Fruit fly (Drosophila melanogaster) whole organism, embryonic: Measurements from ENCODE around the gene sit.

Experiments
- Atf3 ChIP-seq: fragments of 200-800 bp; sonication (Bioruptor generic); optimal IDR thresholded peaks from 3 replicates; lab custom pipeline; 2016; ENCODE audit warnings: missing biosample characterization, missing genetic modification characterization
- Awh ChIP-seq: fragments of 200-800 bp; sonication (Bioruptor generic); IDR thresholded peaks from 2 replicates; pipeline ENCODE4, ENCODE4 v1.3.6; 2022; ENCODE audit warnings: missing biosample characterization, missing genetic modification characterization
- CG10959 ChIP-seq: fragments of 200-800 bp; sonication (Bioruptor generic); IDR thresholded peaks from 2 replicates; pipeline ENCODE4 v1.3.6; 2022; ENCODE audit warnings: missing biosample characterization, missing genetic modification characterization
- CG11695 ChIP-seq: fragments of 200-800 bp; sonication (Bioruptor generic); IDR thresholded peaks from 3 replicates; pipeline ENCODE4 v1.3.6; 2022; ENCODE audit warnings: missing biosample characterization, missing genetic modification characterization
- CG12236 ChIP-seq: fragments of 200-800 bp; sonication (Bioruptor generic); optimal IDR thresholded peaks from 2 replicates; lab custom pipeline; 2016; ENCODE audit warnings: missing biosample characterization, missing genetic modification characterization
- CG13123 ChIP-seq: fragments of 200-800 bp; sonication (Bioruptor generic); optimal IDR thresholded peaks from 2 replicates; lab custom pipeline; 2016; ENCODE audit warnings: missing biosample characterization, missing genetic modification characterization
- CG13287 ChIP-seq: fragments of 200-800 bp; sonication (Bioruptor generic); IDR thresholded peaks from 2 replicates; pipeline ENCODE4 v1.3.6; 2022; ENCODE audit warnings: missing biosample characterization, missing genetic modification characterization; ENCODE audit not compliant: partially characterized antibody
- CG17361 ChIP-seq: fragments of 200-800 bp; sonication (Bioruptor generic); IDR thresholded peaks from 3 replicates; pipeline ENCODE4 v1.3.6; 2022; ENCODE audit warnings: missing biosample characterization, missing genetic modification characterization
- CG17829 ChIP-seq: fragments of 200-800 bp; optimal IDR thresholded peaks from 2 replicates; lab custom pipeline; 2019; ENCODE audit warnings: missing biosample characterization, mild to moderate bottlenecking, missing genetic modification characterization, moderate library complexity
- CG33213 ChIP-seq: fragments of 200-800 bp; sonication (Bioruptor generic); optimal IDR thresholded peaks from 3 replicates; lab custom pipeline; 2016; ENCODE audit warnings: missing biosample characterization, missing genetic modification characterization
- CG4707 ChIP-seq: fragments of 200-800 bp; sonication (Bioruptor generic); optimal IDR thresholded peaks from 2 replicates; lab custom pipeline; 2018; ENCODE audit warnings: missing biosample characterization, mild to moderate bottlenecking, missing genetic modification characterization, moderate library complexity
- CG5245 ChIP-seq: fragments of 200-800 bp; sonication (Bioruptor generic); optimal IDR thresholded peaks from 3 replicates; lab custom pipeline; 2016; ENCODE audit warnings: missing biosample characterization, missing genetic modification characterization
- CG5953 ChIP-seq: fragments of 200-800 bp; sonication (Bioruptor generic); IDR thresholded peaks from 2 replicates; pipeline ENCODE4 v1.3.6; 2022; ENCODE audit warnings: missing biosample characterization, missing genetic modification characterization
- CG6654 ChIP-seq: fragments of 200-800 bp; sonication (Bioruptor generic); optimal IDR thresholded peaks from 2 replicates; lab custom pipeline; 2017; ENCODE audit warnings: missing biosample characterization, mild to moderate bottlenecking, missing genetic modification characterization
- CG6791 ChIP-seq: fragments of 200-800 bp; sonication (Bioruptor generic); IDR thresholded peaks from 3 replicates; pipeline ENCODE4 v1.3.6; 2022; ENCODE audit warnings: missing biosample characterization, missing genetic modification characterization; ENCODE audit not compliant: partially characterized antibody
- CG9215 ChIP-seq: fragments of 200-800 bp; sonication (Bioruptor generic); IDR thresholded peaks from 2 replicates; pipeline ENCODE4 v1.3.6; 2022; ENCODE audit warnings: missing biosample characterization, missing genetic modification characterization
- Dll ChIP-seq: fragments of 200-800 bp; sonication (Bioruptor generic); IDR thresholded peaks from 4 replicates; pipeline ENCODE4 v1.3.6; 2022; ENCODE audit warnings: missing biosample characterization, missing genetic modification characterization; ENCODE audit not compliant: partially characterized antibody
- E2f1 ChIP-seq: fragments of 200-800 bp; sonication (Bioruptor generic); IDR thresholded peaks from 2 replicates; pipeline ENCODE4 v1.3.6; 2022; ENCODE audit warnings: missing biosample characterization, missing genetic modification characterization
- Ets97D ChIP-seq: fragments of 200-800 bp; sonication (Bioruptor generic); optimal IDR thresholded peaks from 3 replicates; lab custom pipeline; 2016; ENCODE audit warnings: missing biosample characterization, missing genetic modification characterization
- Fer2 ChIP-seq: fragments of 200-800 bp; sonication (Bioruptor generic); optimal IDR thresholded peaks from 2 replicates; lab custom pipeline; 2018; ENCODE audit warnings: missing biosample characterization, mild to moderate bottlenecking, missing genetic modification characterization, moderate library complexity
- Hand ChIP-seq: fragments of 200-800 bp; sonication (Bioruptor generic); optimal IDR thresholded peaks from 2 replicates; lab custom pipeline; 2017; ENCODE audit warnings: mild to moderate bottlenecking, missing biosample characterization, missing genetic modification reagents, missing genetic modification characterization
- Hr3 ChIP-seq: fragments of 200-800 bp; sonication (Bioruptor generic); optimal IDR thresholded peaks from 3 replicates; lab custom pipeline; 2016; ENCODE audit warnings: missing biosample characterization, missing genetic modification characterization
- Lhr ChIP-seq: fragments of 200-800 bp; sonication (Bioruptor generic); optimal IDR thresholded peaks from 3 replicates; lab custom pipeline; 2017; ENCODE audit warnings: mild to moderate bottlenecking, missing biosample characterization, missing genetic modification reagents, missing genetic modification characterization
- MTF-1 ChIP-seq: fragments of 200-800 bp; sonication (Bioruptor generic); optimal IDR thresholded peaks from 2 replicates; lab custom pipeline; 2018; ENCODE audit warnings: missing biosample characterization, mild to moderate bottlenecking, missing genetic modification characterization, borderline replicate concordance
- NFAT ChIP-seq: fragments of 200-800 bp; sonication (Bioruptor generic); IDR thresholded peaks from 2 replicates; pipeline ENCODE4 v1.3.6; 2022; ENCODE audit warnings: missing biosample characterization, missing genetic modification characterization
- Nf-YA ChIP-seq: fragments of 200-800 bp; sonication (Bioruptor generic); IDR thresholded peaks from 2 replicates; pipeline ENCODE4 v1.3.6; 2022; ENCODE audit warnings: missing biosample characterization, missing genetic modification characterization
- Sry-δ ChIP-seq: fragments of 200-800 bp; sonication (Bioruptor generic); optimal IDR thresholded peaks from 2 replicates; lab custom pipeline; 2016; ENCODE audit warnings: missing biosample characterization, missing genetic modification characterization
- btn ChIP-seq: fragments of 200-800 bp; sonication (Bioruptor generic); optimal IDR thresholded peaks from 2 replicates; lab custom pipeline; 2016; ENCODE audit warnings: missing biosample characterization, missing genetic modification characterization
- chinmo ChIP-seq: fragments of 200-800 bp; sonication (Bioruptor generic); IDR thresholded peaks from 4 replicates; pipeline ENCODE4 v1.3.6; 2022; ENCODE audit warnings: missing biosample characterization, missing genetic modification characterization; ENCODE audit not compliant: partially characterized antibody
- dm ChIP-seq: fragments of 200-800 bp; sonication (Bioruptor generic); optimal IDR thresholded peaks from 3 replicates; lab custom pipeline; 2016; ENCODE audit warnings: missing biosample characterization, missing genetic modification characterization
- dpn ChIP-seq, 2 experiments: fragments of 200-800 bp; sonication (Bioruptor generic); optimal IDR thresholded peaks; 3 replicates each; lab custom pipeline; 2016; ENCODE audit warnings: missing biosample characterization in 2 of 2, missing genetic modification characterization in 2 of 2
- fru ChIP-seq: fragments of >200 bp; optimal IDR thresholded peaks from 2 replicates; lab custom pipeline; 2017
- ftz-f1 ChIP-seq: fragments of 200-800 bp; sonication (Bioruptor generic); optimal IDR thresholded peaks from 2 replicates; lab custom pipeline; 2016; ENCODE audit warnings: missing biosample characterization, missing genetic modification characterization
- gt ChIP-seq: fragments of 200-800 bp; sonication (Bioruptor generic); IDR thresholded peaks from 2 replicates; pipeline ENCODE4 v1.3.6; 2022; ENCODE audit warnings: missing biosample characterization, missing genetic modification characterization
- h ChIP-seq: fragments of >200 bp; optimal IDR thresholded peaks from 2 replicates; lab custom pipeline; 2017
- her ChIP-seq: fragments of 200-800 bp; sonication (Bioruptor generic); optimal IDR thresholded peaks from 2 replicates; lab custom pipeline; 2016; ENCODE audit warnings: missing biosample characterization, missing genetic modification characterization
- ken ChIP-seq: fragments of 200-800 bp; sonication (Bioruptor generic); IDR thresholded peaks from 3 replicates; pipeline ENCODE4 v1.3.6; 2022; ENCODE audit warnings: missing biosample characterization, missing genetic modification characterization
- klu ChIP-seq: fragments of 200-800 bp; sonication (Bioruptor generic); IDR thresholded peaks from 2 replicates; pipeline ENCODE4 v1.3.6; 2022; ENCODE audit warnings: missing biosample characterization, missing genetic modification characterization
- lab ChIP-seq: fragments of 200-800 bp; sonication (Bioruptor generic); optimal IDR thresholded peaks from 3 replicates; lab custom pipeline; 2017; ENCODE audit warnings: missing biosample characterization, missing genetic modification characterization, mild to moderate bottlenecking, moderate library complexity, missing genetic modification reagents
- maf-S ChIP-seq: fragments of 200-800 bp; sonication (Bioruptor generic); optimal IDR thresholded peaks from 2 replicates; lab custom pipeline; 2016; ENCODE audit warnings: missing biosample characterization, missing genetic modification characterization
- onecut ChIP-seq: fragments of 200-800 bp; sonication (Bioruptor generic); IDR thresholded peaks from 2 replicates; pipeline ENCODE4 v1.3.6; 2022; ENCODE audit warnings: missing biosample characterization, missing genetic modification characterization
- pros ChIP-seq: fragments of 200-800 bp; sonication (Bioruptor generic); optimal IDR thresholded peaks from 3 replicates; lab custom pipeline; 2019; ENCODE audit warnings: missing biosample characterization, mild to moderate bottlenecking, missing genetic modification characterization, moderate library complexity
- slou ChIP-seq: fragments of 200-800 bp; sonication (Bioruptor generic); optimal IDR thresholded peaks from 3 replicates; lab custom pipeline; 2016; ENCODE audit warnings: missing biosample characterization, missing genetic modification characterization
- sob ChIP-seq: fragments of 200-800 bp; sonication (Bioruptor generic); IDR thresholded peaks from 2 replicates; pipeline ENCODE4 v1.3.6; 2022; ENCODE audit warnings: missing biosample characterization, missing genetic modification characterization
- sr ChIP-seq: fragments of 200-800 bp; sonication (Bioruptor generic); IDR thresholded peaks from 3 replicates; pipeline ENCODE4 v1.3.6; 2022; ENCODE audit warnings: missing biosample characterization, missing genetic modification characterization
- sug ChIP-seq: fragments of 200-800 bp; optimal IDR thresholded peaks from 2 replicates; lab custom pipeline; 2019; ENCODE audit warnings: missing biosample characterization, mild to moderate bottlenecking, missing genetic modification characterization, moderate library complexity
- tna ChIP-seq: fragments of 200-800 bp; sonication (Bioruptor generic); IDR thresholded peaks from 2 replicates; pipeline ENCODE4 v1.3.6; 2022; ENCODE audit warnings: missing biosample characterization, missing genetic modification characterization; ENCODE audit not compliant: partially characterized antibody
- tx ChIP-seq: fragments of 200-800 bp; sonication (Bioruptor generic); optimal IDR thresholded peaks from 2 replicates; lab custom pipeline; 2016; ENCODE audit warnings: missing biosample characterization, missing genetic modification characterization
- wor ChIP-seq: fragments of 200-800 bp; sonication (Bioruptor generic); IDR thresholded peaks from 2 replicates; pipeline ENCODE4 v1.3.6; 2022; ENCODE audit warnings: missing biosample characterization, missing genetic modification characterization
- z ChIP-seq: fragments of 200-800 bp; sonication (Bioruptor generic); IDR thresholded peaks from 3 replicates; pipeline ENCODE4 v1.3.6; 2022; ENCODE audit warnings: missing biosample characterization, missing genetic modification characterization
- zen2 ChIP-seq: fragments of 200-800 bp; sonication (Bioruptor generic); IDR thresholded peaks from 3 replicates; pipeline ENCODE4 v1.3.6; 2022; ENCODE audit warnings: missing biosample characterization, missing genetic modification characterization; ENCODE audit not compliant: partially characterized antibody

sit gene

dm6 chr3R:22590668-22591275 lies 28.4 kb upstream of the sit start (continued):
- TF ChIP-seq gt (GFP tag; lab: Robert Waterston, UW) (no peak), Lhr (peak; percentile 71), fru (no peak), tx (GFP tag; lab: Kevin White, UChicago) (peak; percentile 36), btn (GFP tag; lab: Kevin White, UChicago) (peak; percentile 57), Fer2 (tag; lab: Kevin White, UChicago) (no peak), sug (tag; lab: Kevin White, UChicago) (no peak), CG6654 (GFP tag; lab: Kevin White, UChicago) (peak; percentile 36), her (no peak), dpn (GFP tag; optimal IDR thresholded peaks at IDR 0.05; lab: Kevin White, UChicago) (peak; percentile 16 to 27), Nf-YA (no peak), CG10959 (GFP tag; lab: Robert Waterston, UW) (peak; percentile 47; the same call in 1 of the 2 replicates), MTF-1 (peak; percentile 49), Atf3 (GFP tag; lab: Kevin White, UChicago) (peak; percentile 47), CG33213 (peak; percentile 18), CG13123 (GFP tag; lab: Kevin White, UChicago) (peak; percentile 18), CG9215 (no peak), sr (GFP tag; lab: Robert Waterston, UW) (no peak), CG17829 (tag; lab: Kevin White, UChicago) (peak; percentile 75), wor (peak; percentile 68), dm (GFP tag; lab: Kevin White, UChicago) (peak; percentile 9), CG11695 (no peak), Awh (GFP tag; lab: Robert Waterston, UW) (0 out of 2 replicates have a peak, but pooled peaks have one; percentile 14), ken (0 out of 3 replicates have a peak, but pooled peaks have one; percentile 55), h (no peak), lab (GFP tag; lab: Kevin White, UChicago) (peak; percentile 26), slou (GFP tag; lab: Kevin White, UChicago) (no peak), CG5953 (GFP tag; lab: Robert Waterston, UW) (peak; percentile 22; the same call in 1 of the 2 replicates), Dll (GFP tag; lab: Robert Waterston, UW) (no peak), maf-S (GFP tag; lab: Kevin White, UChicago) (peak; percentile 1), Hand (GFP tag; lab: Kevin White, UChicago) (no peak), sob (no peak), CG12236 (no peak), z (GFP tag; lab: Robert Waterston, UW) (no peak), Ets97D (GFP tag; lab: Kevin White, UChicago) (peak; percentile 17), CG13287 (GFP tag; lab: Robert Waterston, UW) (no peak), E2f1 (GFP tag; lab: Robert Waterston, UW) (no peak), CG5245 (GFP tag; lab: Kevin White, UChicago) (no peak), onecut (GFP tag; lab: Robert Waterston, UW) (no peak; the same call in 1 of the 2 replicates), Hr3 (GFP tag; lab: Kevin White, UChicago) (peak; percentile 72), Sry-δ (GFP tag; lab: Kevin White, UChicago) (no peak), CG4707 (peak; percentile 49), ftz-f1 (GFP tag; lab: Kevin White, UChicago) (no peak), NFAT (GFP tag; lab: Robert Waterston, UW) (no peak), pros (GFP tag; lab: Kevin White, UChicago) (no peak), klu (GFP tag; lab: Robert Waterston, UW) (no peak), chinmo (GFP tag; lab: Robert Waterston, UW) (peak; percentile 51; the same call in 1 of the 4 replicates), zen2 (no peak), CG6791 (GFP tag; lab: Robert Waterston, UW) (no peak), CG17361 (GFP tag; lab: Robert Waterston, UW) (peak; percentile 88), tna (GFP tag; lab: Robert Waterston, UW) (no peak)
